Fruit fly (Drosophila melanogaster): ENCODE data around the gene X11Lbeta.

X11Lbeta gene

dm6 chrX:10750676-10751075 is 123.1 kb downstream of the X11Lbeta start:
- TF ChIP-seq Sin3A (optimal IDR thresholded peaks at IDR 0.05) (no peak), h (optimal IDR thresholded peaks at IDR 0.05) (no peak), ttk (optimal IDR thresholded peaks at IDR 0.05) (no peak), psq (optimal IDR thresholded peaks at IDR 0.05) (no peak), insv (optimal IDR thresholded peaks at IDR 0.05) (no peak), Myc (optimal IDR thresholded peaks at IDR 0.05) (no peak)

- no peak for TF ChIP-seq h (optimal IDR thresholded peaks at IDR 0.05)
- no peak for TF ChIP-seq ttk (optimal IDR thresholded peaks at IDR 0.05)
- no peak for TF ChIP-seq psq (optimal IDR thresholded peaks at IDR 0.05)
- TF ChIP-seq Sin3A (optimal IDR thresholded peaks at IDR 0.05), result no peak
- no peak for TF ChIP-seq Myc (optimal IDR thresholded peaks at IDR 0.05)
- TF ChIP-seq insv (optimal IDR thresholded peaks at IDR 0.05), result no peak
These were observed 124.2 kb downstream of the X11Lbeta start for dm6 chrX:10751777-10752176.

- TF ChIP-seq Myc (optimal IDR thresholded peaks at IDR 0.05) (no peak), psq (optimal IDR thresholded peaks at IDR 0.05) (no peak), ttk (optimal IDR thresholded peaks at IDR 0.05) (no peak), insv (optimal IDR thresholded peaks at IDR 0.05) (no peak), h (optimal IDR thresholded peaks at IDR 0.05) (no peak), Sin3A (optimal IDR thresholded peaks at IDR 0.05) (no peak)
These were observed 128.6 kb downstream of the X11Lbeta start for dm6 chrX:10756026-10756561.

dm6 chrX:10757616-10758078 is 130.1 kb downstream of the X11Lbeta start, which contains the start of gene Rph:
TSS of gene Rph (minus strand) at chrX:10757666.
- TF ChIP-seq h (optimal IDR thresholded peaks at IDR 0.05) (no peak), ttk (optimal IDR thresholded peaks at IDR 0.05) (no peak), insv (optimal IDR thresholded peaks at IDR 0.05) (no peak), psq (optimal IDR thresholded peaks at IDR 0.05) (no peak), Myc (optimal IDR thresholded peaks at IDR 0.05) (no peak), Sin3A (optimal IDR thresholded peaks at IDR 0.05) (no peak)

All from Kc167 (cell line).